Worm (Caenorhabditis elegans): Measurements from ENCODE around the gene K07F5.12.

DNA sequence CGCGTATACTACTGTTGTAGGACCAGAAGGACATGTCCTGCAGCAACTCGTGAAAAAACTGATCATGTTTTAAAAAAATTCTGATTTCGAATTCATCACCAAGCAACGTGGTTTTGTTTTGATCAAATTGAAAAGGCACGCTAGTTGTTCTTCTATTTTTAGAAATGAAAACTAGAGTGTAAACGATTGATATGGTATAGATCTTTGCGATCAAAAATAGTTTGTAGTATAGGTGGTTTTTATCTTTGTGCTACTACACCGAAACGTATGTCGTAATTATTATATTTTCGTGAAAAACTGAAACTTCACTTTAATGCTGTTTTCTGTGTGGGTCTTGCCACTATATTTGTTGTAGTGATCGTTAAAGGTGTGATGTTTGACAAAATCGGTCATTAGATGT lies 11.1 kb downstream of the K07F5.12 start:
- TF ChIP-seq fos-1 (tag; optimal IDR thresholded peaks at IDR 0.05), result no peak
- TF ChIP-seq php-3 (GFP tag; IDR thresholded peaks at IDR 0.05), result no peak
- TF ChIP-seq lsy-2 (tag; optimal IDR thresholded peaks at IDR 0.05), result no peak
